Fruit fly (Drosophila melanogaster) whole organism, embryonic: ENCODE results near the gene fry.

Source experiments
- Ada2b ChIP-seq: fragments of 200-800 bp; sonication (Bioruptor generic); IDR thresholded peaks from 2 replicates; pipeline ENCODE4 v1.3.6; 2022; ENCODE audit warnings: missing biosample characterization, missing genetic modification characterization
- B-H1 ChIP-seq: fragments of 200-800 bp; sonication (Bioruptor generic); IDR thresholded peaks from 3 replicates; pipeline ENCODE4 v1.3.6; 2022; ENCODE audit warnings: missing biosample characterization, missing genetic modification characterization
- CG10565 ChIP-seq: fragments of 200-800 bp; sonication (Bioruptor generic); optimal IDR thresholded peaks from 3 replicates; lab custom pipeline; 2016; ENCODE audit warnings: missing biosample characterization, mild to moderate bottlenecking, missing genetic modification characterization
- CG11696 ChIP-seq: fragments of 200-800 bp; sonication (Bioruptor generic); IDR thresholded peaks from 2 replicates; pipeline ENCODE4 v1.3.6; 2022; ENCODE audit warnings: missing biosample characterization, missing genetic modification characterization
- CG12236 ChIP-seq: fragments of 200-800 bp; sonication (Bioruptor generic); optimal IDR thresholded peaks from 2 replicates; lab custom pipeline; 2016; ENCODE audit warnings: missing biosample characterization, missing genetic modification characterization
- CG13287 ChIP-seq: fragments of 200-800 bp; sonication (Bioruptor generic); IDR thresholded peaks from 2 replicates; pipeline ENCODE4 v1.3.6; 2022; ENCODE audit warnings: missing biosample characterization, missing genetic modification characterization; ENCODE audit not compliant: partially characterized antibody
- CG13424 ChIP-seq: fragments of 200-800 bp; sonication (Bioruptor generic); optimal IDR thresholded peaks from 2 replicates; lab custom pipeline; 2019; ENCODE audit warnings: missing biosample characterization, mild to moderate bottlenecking, missing genetic modification characterization, moderate library complexity
- CG13775 ChIP-seq: fragments of 200-800 bp; sonication (Bioruptor generic); optimal IDR thresholded peaks from 3 replicates; lab custom pipeline; 2017; ENCODE audit warnings: missing biosample characterization, mild to moderate bottlenecking, missing genetic modification characterization
- CG14050 ChIP-seq: fragments of 200-800 bp; sonication (Bioruptor generic); IDR thresholded peaks from 3 replicates; pipeline ENCODE4 v1.3.6; 2022; ENCODE audit warnings: missing biosample characterization, missing genetic modification characterization
- CG14441 ChIP-seq: fragments of 200-800 bp; sonication (Bioruptor generic); IDR thresholded peaks from 2 replicates; pipeline ENCODE4 v1.3.6; 2022; ENCODE audit warnings: missing biosample characterization, missing genetic modification characterization
- CG15479 ChIP-seq: fragments of 200-800 bp; sonication (Bioruptor generic); optimal IDR thresholded peaks from 3 replicates; lab custom pipeline; 2019; ENCODE audit warnings: missing biosample characterization, mild to moderate bottlenecking, missing genetic modification characterization, moderate library complexity
- CG15696 ChIP-seq: fragments of 200-800 bp; sonication (Bioruptor generic); optimal IDR thresholded peaks from 2 replicates; lab custom pipeline; 2019; ENCODE audit warnings: missing biosample characterization, mild to moderate bottlenecking, missing genetic modification characterization, moderate library complexity
- CG2199 ChIP-seq: fragments of 200-800 bp; sonication (Bioruptor generic); IDR thresholded peaks from 3 replicates; pipeline ENCODE4 v1.3.6; 2022; ENCODE audit warnings: missing biosample characterization, missing genetic modification characterization
- CG33213 ChIP-seq: fragments of 200-800 bp; sonication (Bioruptor generic); optimal IDR thresholded peaks from 3 replicates; lab custom pipeline; 2016; ENCODE audit warnings: missing biosample characterization, missing genetic modification characterization
- CG3407 ChIP-seq: fragments of 200-800 bp; sonication (Bioruptor generic); optimal IDR thresholded peaks from 2 replicates; lab custom pipeline; 2018; ENCODE audit warnings: missing biosample characterization, mild to moderate bottlenecking, missing genetic modification characterization
- CG34376 ChIP-seq: fragments of 200-800 bp; sonication (Bioruptor generic); optimal IDR thresholded peaks from 2 replicates; lab custom pipeline; 2018; ENCODE audit warnings: missing biosample characterization, mild to moderate bottlenecking, missing genetic modification characterization
- CG4617 ChIP-seq: fragments of 200-800 bp; sonication (Bioruptor generic); optimal IDR thresholded peaks from 3 replicates; lab custom pipeline; 2016; ENCODE audit warnings: missing biosample characterization, missing genetic modification characterization, borderline replicate concordance
- CG6654 ChIP-seq: fragments of 200-800 bp; sonication (Bioruptor generic); optimal IDR thresholded peaks from 2 replicates; lab custom pipeline; 2017; ENCODE audit warnings: missing biosample characterization, mild to moderate bottlenecking, missing genetic modification characterization
- CG6765 ChIP-seq: fragments of 200-800 bp; sonication (Bioruptor generic); optimal IDR thresholded peaks from 3 replicates; lab custom pipeline; 2017; ENCODE audit warnings: missing biosample characterization, mild to moderate bottlenecking, missing genetic modification characterization
- CG6813 ChIP-seq: fragments of 200-800 bp; sonication (Bioruptor generic); optimal IDR thresholded peaks from 2 replicates; lab custom pipeline; 2017; ENCODE audit warnings: missing biosample characterization, missing genetic modification characterization, mild to moderate bottlenecking, moderate library complexity, missing genetic modification reagents
- Camta ChIP-seq: fragments of 200-800 bp; sonication (Bioruptor generic); optimal IDR thresholded peaks from 2 replicates; lab custom pipeline; 2016; ENCODE audit warnings: missing biosample characterization, missing genetic modification characterization
- D ChIP-seq, 2 experiments: fragments of 200-800 bp in 1 of 2; fragments of >200 bp in 1 of 2; sonication (Bioruptor generic) in 1 of 2; optimal IDR thresholded peaks; 2 replicates in 1 of 2; 3 replicates in 1 of 2; lab custom pipeline; 2017; ENCODE audit warnings: mild to moderate bottlenecking in 1 of 2, missing biosample characterization in 1 of 2, missing genetic modification characterization in 1 of 2, missing genetic modification reagents in 1 of 2
- Fer2 ChIP-seq: fragments of 200-800 bp; sonication (Bioruptor generic); optimal IDR thresholded peaks from 2 replicates; lab custom pipeline; 2018; ENCODE audit warnings: missing biosample characterization, mild to moderate bottlenecking, missing genetic modification characterization, moderate library complexity
- Hmr ChIP-seq: fragments of 200-800 bp; sonication (Bioruptor generic); optimal IDR thresholded peaks from 3 replicates; lab custom pipeline; 2017; ENCODE audit warnings: mild to moderate bottlenecking, missing biosample characterization, missing genetic modification reagents, missing genetic modification characterization
- Hsf ChIP-seq: fragments of 200-800 bp; sonication (Bioruptor generic); optimal IDR thresholded peaks from 3 replicates; lab custom pipeline; 2016; ENCODE audit warnings: missing biosample characterization, missing genetic modification characterization
- MBD-R2 ChIP-seq: fragments of 200-800 bp; sonication (Bioruptor generic); IDR thresholded peaks from 2 replicates; pipeline ENCODE4 v1.3.6; 2022; ENCODE audit warnings: missing biosample characterization, missing genetic modification characterization
- Mes4 ChIP-seq: fragments of 200-800 bp; sonication (Bioruptor generic); optimal IDR thresholded peaks from 2 replicates; lab custom pipeline; 2016; ENCODE audit warnings: missing biosample characterization, missing genetic modification characterization
- Ptx1 ChIP-seq: fragments of 200-800 bp; sonication (Bioruptor generic); IDR thresholded peaks from 2 replicates; pipeline ENCODE4 v1.3.6; 2022; ENCODE audit warnings: missing biosample characterization, missing genetic modification characterization
- Ravus ChIP-seq: fragments of 200-800 bp; sonication (Bioruptor generic); IDR thresholded peaks from 2 replicates; pipeline ENCODE4 v1.3.6; 2022; ENCODE audit warnings: missing biosample characterization, missing genetic modification characterization
- Rfx ChIP-seq: fragments of 200-800 bp; sonication (Bioruptor generic); IDR thresholded peaks from 2 replicates; pipeline ENCODE4 v1.3.6; 2022; ENCODE audit warnings: missing biosample characterization, missing genetic modification characterization
- Sox102F ChIP-seq: fragments of 200-800 bp; sonication (Bioruptor generic); optimal IDR thresholded peaks from 2 replicates; lab custom pipeline; 2018; ENCODE audit warnings: missing biosample characterization, mild to moderate bottlenecking, missing genetic modification characterization, moderate library complexity
- ap ChIP-seq: fragments of 200-800 bp; sonication (Bioruptor generic); IDR thresholded peaks from 2 replicates; pipeline ENCODE4 v1.3.6; 2022; ENCODE audit warnings: missing biosample characterization, missing genetic modification characterization
- ash1 ChIP-seq: fragments of 200-800 bp; sonication (Bioruptor generic); optimal IDR thresholded peaks from 2 replicates; lab custom pipeline; 2018; ENCODE audit warnings: missing biosample characterization, mild to moderate bottlenecking, missing genetic modification characterization
- caup ChIP-seq: fragments of 200-800 bp; sonication (Bioruptor generic); optimal IDR thresholded peaks from 3 replicates; lab custom pipeline; 2017; ENCODE audit warnings: missing biosample characterization, mild to moderate bottlenecking, missing genetic modification characterization, moderate library complexity; ENCODE audit not compliant: severe bottlenecking
- cg ChIP-seq: fragments of 200-800 bp; sonication (Bioruptor generic); optimal IDR thresholded peaks from 3 replicates; lab custom pipeline; 2019; ENCODE audit warnings: missing biosample characterization, mild to moderate bottlenecking, missing genetic modification characterization, moderate library complexity
- dati ChIP-seq: fragments of 200-800 bp; sonication (Bioruptor generic); IDR thresholded peaks from 2 replicates; pipeline ENCODE4 v1.3.6; 2022; ENCODE audit warnings: missing biosample characterization, missing genetic modification characterization
- dpn ChIP-seq, 2 experiments: fragments of 200-800 bp; sonication (Bioruptor generic); optimal IDR thresholded peaks; 3 replicates each; lab custom pipeline; 2016; ENCODE audit warnings: missing biosample characterization in 2 of 2, missing genetic modification characterization in 2 of 2
- fd102C ChIP-seq: fragments of 200-800 bp; sonication (Bioruptor generic); optimal IDR thresholded peaks from 2 replicates; lab custom pipeline; 2018; ENCODE audit warnings: missing biosample characterization, mild to moderate bottlenecking, missing genetic modification characterization, moderate library complexity
- fd3F ChIP-seq: fragments of 200-800 bp; sonication (Bioruptor generic); optimal IDR thresholded peaks from 2 replicates; lab custom pipeline; 2018; ENCODE audit warnings: missing biosample characterization, mild to moderate bottlenecking, missing genetic modification characterization, moderate library complexity
- gro ChIP-seq: fragments of 200-800 bp; sonication (Bioruptor generic); optimal IDR thresholded peaks from 2 replicates; lab custom pipeline; 2016; ENCODE audit warnings: missing biosample characterization, missing genetic modification characterization
- lab ChIP-seq: fragments of 200-800 bp; sonication (Bioruptor generic); optimal IDR thresholded peaks from 3 replicates; lab custom pipeline; 2017; ENCODE audit warnings: missing biosample characterization, missing genetic modification characterization, mild to moderate bottlenecking, moderate library complexity, missing genetic modification reagents
- lbe ChIP-seq: fragments of 200-800 bp; sonication (Bioruptor generic); optimal IDR thresholded peaks from 2 replicates; lab custom pipeline; 2016; ENCODE audit warnings: missing biosample characterization, mild to moderate bottlenecking, missing genetic modification characterization
- nerfin-1 ChIP-seq: fragments of 200-800 bp; sonication (Bioruptor generic); optimal IDR thresholded peaks from 3 replicates; lab custom pipeline; 2019; ENCODE audit warnings: missing biosample characterization, mild to moderate bottlenecking, missing genetic modification characterization, moderate library complexity
- tio ChIP-seq: fragments of 200-800 bp; sonication (Bioruptor generic); optimal IDR thresholded peaks from 2 replicates; lab custom pipeline; 2017; ENCODE audit warnings: missing biosample characterization, missing genetic modification characterization, inconsistent platforms
- toy ChIP-seq: fragments of 200-800 bp; sonication (Bioruptor generic); IDR thresholded peaks from 2 replicates; pipeline ENCODE4 v1.3.6; 2022; ENCODE audit warnings: missing biosample characterization, missing genetic modification characterization
- wdn ChIP-seq: fragments of 200-800 bp; sonication (Bioruptor generic); IDR thresholded peaks from 2 replicates; pipeline ENCODE4 v1.3.6; 2022; ENCODE audit warnings: missing biosample characterization, missing genetic modification characterization
- z ChIP-seq: fragments of 200-800 bp; sonication (Bioruptor generic); IDR thresholded peaks from 3 replicates; pipeline ENCODE4 v1.3.6; 2022; ENCODE audit warnings: missing biosample characterization, missing genetic modification characterization

Gene fry

dm6 chr3L:9696650-9697526 lies 18.0 kb upstream of the fry start, which contains the start of gene Prps (continued):
- TF ChIP-seq CG2199 (GFP tag; lab: Robert Waterston, UW) (no peak), dpn (GFP tag; optimal IDR thresholded peaks at IDR 0.05; lab: Kevin White, UChicago) (peak; percentile 78 to 83), Fer2 (tag; lab: Kevin White, UChicago) (peak; percentile 5), D (optimal IDR thresholded peaks at IDR 0.05; lab: Kevin White, UChicago) (no peak), D (GFP tag; optimal IDR thresholded peaks at IDR 0.05; lab: Kevin White, UChicago) (peak; percentile 36), ash1 (GFP tag; lab: Kevin White, UChicago) (peak; percentile 16), CG6654 (peak; percentile 20), nerfin-1 (peak; percentile 59), fd102C (no peak), cg (GFP tag; lab: Kevin White, UChicago) (peak; percentile 53), z (GFP tag; lab: Robert Waterston, UW) (no peak), CG13424 (tag; lab: Kevin White, UChicago) (peak; percentile 69), ap (GFP tag; lab: Robert Waterston, UW) (peak; percentile 51; the same call in 1 of the 2 replicates), Ravus (peak; percentile 40), Rfx (GFP tag; lab: Robert Waterston, UW) (peak; percentile 91), tio (GFP tag; lab: Kevin White, UChicago) (no peak), CG15696 (no peak), CG10565 (GFP tag; lab: Kevin White, UChicago) (no peak), dati (GFP tag; lab: Robert Waterston, UW) (0 out of 2 replicates have a peak, but pooled peaks have one; percentile 39), Camta (peak; percentile 65), CG12236 (peak; percentile 68), MBD-R2 (GFP tag; lab: Robert Waterston, UW) (peak; percentile 51; the same call in 1 of the 2 replicates), lbe (GFP tag; lab: Kevin White, UChicago) (peak; percentile 85), caup (GFP tag; lab: Kevin White, UChicago) (peak; percentile 80), Ptx1 (GFP tag; lab: Robert Waterston, UW) (peak; percentile 76), Mes4 (GFP tag; lab: Kevin White, UChicago) (peak; percentile 74), CG14050 (peak; percentile 71), fd3F (GFP tag; lab: Kevin White, UChicago) (peak; percentile 37), CG13287 (GFP tag; lab: Robert Waterston, UW) (peak; percentile 30; the same call in 1 of the 2 replicates), CG33213 (peak; percentile 82), CG11696 (GFP tag; lab: Robert Waterston, UW) (peak; percentile 73), CG15479 (no peak), B-H1 (peak; percentile 62; the same call in 2 of the 3 replicates), CG34376 (GFP tag; lab: Kevin White, UChicago) (peak; percentile 79), gro (GFP tag; lab: Kevin White, UChicago) (peak; percentile 87), Hmr (GFP tag; lab: Kevin White, UChicago) (peak; percentile 76), Sox102F (peak; percentile 62), CG6813 (peak; percentile 69), Ada2b (peak; percentile 80), CG13775 (peak; percentile 51), Hsf (GFP tag; lab: Kevin White, UChicago) (peak; percentile 59), lab (GFP tag; lab: Kevin White, UChicago) (peak; percentile 93), CG3407 (GFP tag; lab: Kevin White, UChicago) (no peak), wdn (GFP tag; lab: Robert Waterston, UW) (peak; percentile 48; the same call in 1 of the 2 replicates), toy (GFP tag; lab: Robert Waterston, UW) (peak; percentile 66), CG14441 (peak; percentile 82), CG4617 (peak; percentile 17), CG6765 (GFP tag; lab: Kevin White, UChicago) (peak; percentile 52)
